Worm (Caenorhabditis elegans): ENCODE data around the gene K06A9.3.
A peak's percentile ranks its signal among the peaks of the same experiment; 100 is the strongest.

The K06A9.3 gene

DNA sequence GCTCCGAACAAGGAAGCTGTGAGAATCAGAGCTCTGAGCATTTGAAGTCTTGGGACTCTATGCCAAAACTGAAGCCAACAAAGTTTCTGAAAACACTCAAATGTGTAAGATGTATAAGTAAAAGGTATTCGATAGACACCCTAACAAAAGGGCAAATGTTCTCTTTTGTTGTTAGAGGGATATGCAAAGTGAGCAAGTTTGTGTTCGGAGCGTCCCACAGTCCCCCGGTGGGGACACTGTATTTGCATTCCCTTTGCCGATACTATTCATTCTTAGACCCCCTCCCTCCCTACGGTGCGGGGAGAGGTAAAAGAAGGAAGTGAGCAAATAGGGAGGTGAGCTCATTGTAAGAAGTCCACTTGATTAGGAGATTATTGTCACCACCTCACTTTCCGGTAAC is 37.6 kb downstream of the K06A9.3 start, which contains the start of gene F09E10.6:
F09E10.6 (minus strand) TSS at position 101 of the 400 bp plus-strand sequence.
- TF ChIP-seq nhr-25 (tag; optimal IDR thresholded peaks at IDR 0.05) (no peak), mdl-1 (tag; optimal IDR thresholded peaks at IDR 0.05) (no peak), fos-1 (tag; optimal IDR thresholded peaks at IDR 0.05) (no peak), sea-2 (GFP tag; optimal IDR thresholded peaks at IDR 0.05) (no peak), nfya-1 (tag; optimal IDR thresholded peaks at IDR 0.05; ENCODE audit: insufficient read depth) (no peak), nhr-23 (tag; optimal IDR thresholded peaks at IDR 0.05) (no peak), hmg-11 (tag; optimal IDR thresholded peaks at IDR 0.05) (no peak), ceh-9 (tag; optimal IDR thresholded peaks at IDR 0.05) (no peak), R02D3.7 (tag; optimal IDR thresholded peaks at IDR 0.05) (no peak), elt-2 (tag; optimal IDR thresholded peaks at IDR 0.05) (no peak), tbx-2 (tag; optimal IDR thresholded peaks at IDR 0.05) (no peak)

DNA sequence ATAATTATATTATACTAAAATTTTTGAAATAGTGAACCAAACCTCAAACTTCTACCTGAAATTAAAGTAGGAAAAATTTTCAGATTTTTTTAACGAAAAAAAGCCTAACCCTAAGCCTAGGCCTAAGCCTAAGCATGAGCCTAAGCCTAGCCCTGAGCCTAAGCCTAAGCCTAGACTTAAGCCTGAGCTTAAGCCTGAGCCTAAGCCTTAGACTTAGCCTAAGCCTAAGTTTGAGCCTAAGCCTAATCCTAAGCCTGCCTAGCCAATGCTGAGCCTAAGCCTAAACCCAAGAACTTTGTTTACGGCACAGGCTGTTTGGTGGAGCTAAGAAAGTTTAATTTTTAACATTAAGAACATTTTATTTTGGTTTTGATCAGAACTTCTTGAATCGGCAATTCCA is 39.2 kb downstream of the K06A9.3 start:
- TF ChIP-seq nhr-12 (tag; optimal IDR thresholded peaks at IDR 0.05) (no peak), pha-4 (tag; optimal IDR thresholded peaks at IDR 0.05) (no peak), zag-1 (tag; optimal IDR thresholded peaks at IDR 0.05) (no peak), R02D3.7 (tag; optimal IDR thresholded peaks at IDR 0.05) (no peak), nhr-25 (tag; optimal IDR thresholded peaks at IDR 0.05) (no peak), mdl-1 (tag; optimal IDR thresholded peaks at IDR 0.05) (no peak), egl-5 (tag; optimal IDR thresholded peaks at IDR 0.05) (no peak), nhr-11 (tag; optimal IDR thresholded peaks at IDR 0.05) (no peak), nhr-77 (tag; optimal IDR thresholded peaks at IDR 0.05) (no peak), elt-1 (tag; optimal IDR thresholded peaks at IDR 0.05) (no peak), nhr-28 (tag; optimal IDR thresholded peaks at IDR 0.05) (no peak), ceh-28 (tag; optimal IDR thresholded peaks at IDR 0.05) (no peak), ztf-4 (tag; optimal IDR thresholded peaks at IDR 0.05) (no peak), elt-2 (tag; optimal IDR thresholded peaks at IDR 0.05) (no peak), ztf-11 (tag; optimal IDR thresholded peaks at IDR 0.05) (no peak), snpc-4 (tag; optimal IDR thresholded peaks at IDR 0.05) (no peak), hmg-11 (tag; optimal IDR thresholded peaks at IDR 0.05) (no peak), skn-1 (tag; optimal IDR thresholded peaks at IDR 0.05) (no peak), nhr-23 (tag; optimal IDR thresholded peaks at IDR 0.05) (no peak)

DNA sequence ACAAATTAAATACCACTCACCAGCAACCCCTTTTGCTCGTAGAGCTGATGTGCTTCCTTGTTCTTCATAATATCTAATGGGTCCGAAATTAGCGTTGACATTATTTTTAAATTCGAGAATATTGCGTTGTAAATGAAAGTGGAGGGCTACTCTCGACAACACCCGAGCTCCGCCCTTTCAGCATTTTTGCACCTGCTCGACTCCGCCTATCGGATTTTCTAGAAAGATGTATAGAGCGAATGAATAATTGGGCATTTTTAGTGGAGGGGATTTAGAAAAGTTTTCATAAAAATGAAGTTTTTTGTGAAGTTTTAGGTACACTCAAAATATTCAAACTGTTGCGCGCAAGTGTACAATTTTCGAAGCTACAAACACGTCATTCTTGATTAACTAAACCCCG is 40.9 kb downstream of the K06A9.3 start, which contains the start of gene F09E10.5:
F09E10.5 (minus strand) TSS at position 101 of the 400 bp plus-strand sequence.
- TF ChIP-seq nhr-25 (tag; optimal IDR thresholded peaks at IDR 0.05) = no peak
- TF ChIP-seq elt-1 (tag; optimal IDR thresholded peaks at IDR 0.05) = no peak
- TF ChIP-seq aly-2 (tag; optimal IDR thresholded peaks at IDR 0.05) = no peak
- TF ChIP-seq nhr-43 (tag; optimal IDR thresholded peaks at IDR 0.05; ENCODE audit: poor library complexity, severe bottlenecking) = no peak
- TF ChIP-seq fkh-2 (tag; optimal IDR thresholded peaks at IDR 0.05) = no peak
- no peak for TF ChIP-seq daf-12 (tag; optimal IDR thresholded peaks at IDR 0.05)
- TF ChIP-seq lsy-12 (tag; optimal IDR thresholded peaks at IDR 0.05) = no peak
- no peak for TF ChIP-seq eor-1 (tag; optimal IDR thresholded peaks at IDR 0.05)
- no peak for TF ChIP-seq ceh-16 (tag; optimal IDR thresholded peaks at IDR 0.05)
- no peak for TF ChIP-seq skn-1 (tag; optimal IDR thresholded peaks at IDR 0.05)
- no peak for TF ChIP-seq nfya-1 (tag; optimal IDR thresholded peaks at IDR 0.05; ENCODE audit: insufficient read depth)

DNA sequence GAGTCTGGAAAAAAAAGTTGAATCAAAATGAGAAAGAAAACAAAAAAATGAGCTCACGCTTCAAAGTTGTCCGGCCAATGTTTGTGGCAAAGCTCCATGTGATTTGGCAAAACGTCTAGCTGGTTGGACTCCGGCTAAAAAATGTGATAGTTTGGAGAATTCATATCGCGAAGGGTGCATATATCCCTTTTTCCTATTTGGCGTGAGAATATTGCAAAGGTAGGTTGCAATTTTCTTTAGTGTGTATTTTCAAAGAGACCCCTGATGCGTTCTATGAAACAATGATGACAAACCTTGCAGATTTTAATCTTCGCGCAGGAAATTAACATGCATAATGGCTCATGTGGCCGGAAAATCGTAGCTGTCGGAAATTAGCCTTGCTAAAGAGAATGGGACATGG is 43.0 kb downstream of the K06A9.3 start:
- TF ChIP-seq nhr-23 (tag; optimal IDR thresholded peaks at IDR 0.05) = peak; percentile 27
- no peak for TF ChIP-seq snpc-4 (tag; optimal IDR thresholded peaks at IDR 0.05)

DNA sequence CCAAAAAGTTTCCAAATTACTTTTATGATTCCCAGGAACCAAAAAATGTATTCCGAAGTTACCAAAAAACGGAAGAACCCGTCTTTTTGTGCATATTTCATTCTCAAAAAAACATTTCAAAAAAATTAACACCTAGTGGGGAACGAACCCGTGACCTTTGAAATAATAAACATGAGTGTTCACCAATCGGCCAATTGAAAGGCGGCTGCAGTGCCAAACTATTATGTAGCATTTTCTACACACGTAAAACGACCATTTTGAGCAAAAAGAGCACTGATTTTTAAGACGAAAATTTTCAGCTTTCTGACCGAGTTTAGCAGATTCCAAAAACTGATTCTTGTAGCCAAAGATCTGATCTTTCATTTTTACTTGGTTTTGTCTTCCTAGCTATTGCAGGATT is 44.1 kb downstream of the K06A9.3 start:
- TF ChIP-seq nhr-23 (tag; optimal IDR thresholded peaks at IDR 0.05) (no peak), ceh-82 (tag; optimal IDR thresholded peaks at IDR 0.05) (no peak), hmg-11 (tag; optimal IDR thresholded peaks at IDR 0.05) (no peak)

DNA sequence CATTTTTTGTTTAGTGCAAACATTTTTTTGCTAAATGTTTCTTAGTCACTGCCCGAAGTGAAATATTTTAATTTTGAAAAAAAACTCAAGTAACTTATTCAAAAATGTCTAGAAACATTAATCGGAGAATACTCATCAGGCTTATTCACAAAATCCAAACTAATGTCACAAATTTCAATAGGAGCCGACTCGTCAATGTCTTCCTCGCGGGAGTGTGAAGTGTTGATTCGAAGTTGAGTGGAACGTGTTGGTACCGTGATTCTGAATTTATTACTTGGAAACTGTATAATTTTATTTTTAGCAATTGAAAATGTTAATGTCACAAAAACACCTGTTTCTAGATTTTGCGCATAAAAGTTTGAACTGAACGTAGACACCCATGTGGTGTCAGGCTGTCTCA is 45.6 kb downstream of the K06A9.3 start:
- TF ChIP-seq nhr-237 (tag; optimal IDR thresholded peaks at IDR 0.05) (no peak), lsy-12 (tag; optimal IDR thresholded peaks at IDR 0.05) (peak; percentile 10)

Data from whole organism, L3 larva.